Worm (Caenorhabditis elegans) whole organism, young adult: ENCODE data around the gene pars-1.
A peak's percentile ranks its signal among the peaks of the same experiment; 100 is the strongest.

Experiments
- B0019.2 ChIP-seq: fragments of 200-800 bp; sonication (Bioruptor generic); conservative IDR thresholded peaks from 2 replicates; pipeline ENCODE4 v1.3.6; 2022; ENCODE audit warnings: missing genetic modification reagents, missing genetic modification characterization, missing compliant biosample characterization
- C06A6.2 ChIP-seq: fragments of 200-800 bp; sonication (Bioruptor generic); conservative IDR thresholded peaks from 2 replicates; pipeline ENCODE4 v1.3.6; 2022; ENCODE audit warnings: missing genetic modification characterization, missing compliant biosample characterization
- C17E4.6 ChIP-seq: fragments of 200-800 bp; sonication (Bioruptor generic); IDR thresholded peaks from 2 replicates; pipeline ENCODE4 v1.3.6; 2022; ENCODE audit warnings: missing genetic modification reagents, missing genetic modification characterization, missing compliant biosample characterization
- F10E7.11 ChIP-seq: sonication (generic microtip); optimal IDR thresholded peaks from 2 replicates; lab custom pipeline; 2017; ENCODE audit warnings: mild to moderate bottlenecking, missing genetic modification characterization, moderate library complexity, missing compliant biosample characterization
- F23B12.7 ChIP-seq: sonication (generic microtip); optimal IDR thresholded peaks from 2 replicates; lab custom pipeline; 2017; ENCODE audit warnings: missing genetic modification characterization, mild to moderate bottlenecking, missing compliant biosample characterization, antibody characterized with exemption, moderate library complexity; ENCODE audit not compliant: insufficient read depth
- F33H1.4 ChIP-seq: fragments of 200-800 bp; sonication (Bioruptor generic); IDR thresholded peaks from 2 replicates; pipeline ENCODE4 v1.3.6; 2022; ENCODE audit warnings: missing genetic modification reagents, missing genetic modification characterization, missing compliant biosample characterization
- Y79H2A.3 ChIP-seq: fragments of 200-800 bp; sonication (Bioruptor generic); conservative IDR thresholded peaks from 2 replicates; pipeline ENCODE4 v1.3.6; 2022; ENCODE audit warnings: missing genetic modification reagents, missing genetic modification characterization, missing compliant biosample characterization
- ZK185.1 ChIP-seq: sonication (generic microtip); optimal IDR thresholded peaks from 2 replicates; lab custom pipeline; 2016; ENCODE audit warnings: mild to moderate bottlenecking, missing genetic modification characterization, missing compliant biosample characterization; ENCODE audit not compliant: poor library complexity, severe bottlenecking
- attf-3 ChIP-seq: fragments of 200-800 bp; sonication (Bioruptor generic); conservative IDR thresholded peaks from 2 replicates; pipeline ENCODE4 v1.3.6; 2022; ENCODE audit warnings: missing genetic modification reagents, missing genetic modification characterization, missing compliant biosample characterization
- cebp-1 ChIP-seq, 2 experiments: fragments of 200-800 bp in 1 of 2; sonication (Bioruptor generic) in 1 of 2; sonication (generic microtip) in 1 of 2; IDR thresholded peaks in 1 of 2; optimal IDR thresholded peaks in 1 of 2; 2 replicates each; pipeline versions ENCODE4 v1.3.6 to Lab custom; 2017 to 2022; ENCODE audit warnings: missing compliant biosample characterization in 2 of 2, missing genetic modification characterization in 2 of 2, mild to moderate bottlenecking in 1 of 2, missing genetic modification reagents in 1 of 2, moderate library complexity in 1 of 2
- dox-1 ChIP-seq: fragments of 200-800 bp; sonication (Bioruptor generic); IDR thresholded peaks from 2 replicates; pipeline ENCODE4 v1.3.6; 2022; ENCODE audit warnings: missing genetic modification reagents, missing genetic modification characterization, missing compliant biosample characterization
- dpff-1 ChIP-seq: sonication (generic microtip); optimal IDR thresholded peaks from 2 replicates; lab custom pipeline; 2017; ENCODE audit warnings: mild to moderate bottlenecking, missing genetic modification characterization, missing compliant biosample characterization
- ekl-4 ChIP-seq: fragments of 200-800 bp; sonication (Bioruptor generic); IDR thresholded peaks from 2 replicates; pipeline ENCODE4 v1.3.6; 2022; ENCODE audit warnings: missing genetic modification reagents, missing genetic modification characterization, missing compliant biosample characterization
- hmg-1.2 ChIP-seq: fragments of 200-800 bp; sonication (Bioruptor generic); IDR thresholded peaks from 2 replicates; pipeline ENCODE4 v1.3.6; 2022; ENCODE audit warnings: missing genetic modification reagents, missing genetic modification characterization, missing compliant biosample characterization
- hrde-1 ChIP-seq: sonication (generic microtip); optimal IDR thresholded peaks from 2 replicates; lab custom pipeline; 2016; ENCODE audit warnings: missing genetic modification characterization, mild to moderate bottlenecking, missing compliant biosample characterization, moderate library complexity, missing genotype, missing genetic modification reagents, borderline replicate concordance
- hsf-1 ChIP-seq: fragments of 200-800 bp; sonication (Bioruptor generic); IDR thresholded peaks from 2 replicates; pipeline ENCODE4 v1.3.6; 2022; ENCODE audit warnings: missing genetic modification reagents, missing genetic modification characterization, missing compliant biosample characterization
- lin-35 ChIP-seq, 3 experiments: fragments of 150-350 bp in 2 of 3; sonication (generic microtip) in 1 of 3; optimal IDR thresholded peaks; 2 replicates each; lab custom pipeline; 2014 to 2018; ENCODE audit warnings: missing biosample characterization in 3 of 3, missing genetic modification characterization in 3 of 3, missing genetic modification reagents in 3 of 3
- lin-40 ChIP-seq: sonication (generic microtip); optimal IDR thresholded peaks from 2 replicates; lab custom pipeline; 2016; ENCODE audit warnings: missing genetic modification characterization, mild to moderate bottlenecking, missing compliant biosample characterization, missing genotype, missing genetic modification reagents
- lin-54 ChIP-seq: fragments of 200-800 bp; sonication (Bioruptor generic); optimal IDR thresholded peaks from 2 replicates; lab custom pipeline; 2018; ENCODE audit warnings: mild to moderate bottlenecking, missing genetic modification characterization, missing compliant biosample characterization
- lir-1 ChIP-seq: fragments of 200-800 bp; sonication (Bioruptor generic); conservative IDR thresholded peaks from 2 replicates; pipeline ENCODE4 v1.3.6; 2022; ENCODE audit warnings: missing genetic modification reagents, missing genetic modification characterization, missing compliant biosample characterization
- lsl-1 ChIP-seq: fragments of 200-800 bp; sonication (Bioruptor generic); optimal IDR thresholded peaks from 2 replicates; lab custom pipeline; 2018; ENCODE audit warnings: mild to moderate bottlenecking, missing genetic modification characterization, moderate library complexity, missing compliant biosample characterization
- madf-6 ChIP-seq: fragments of 200-800 bp; sonication (Bioruptor generic); IDR thresholded peaks from 2 replicates; pipeline ENCODE4 v1.3.6; 2022; ENCODE audit warnings: missing genetic modification reagents, missing genetic modification characterization, missing compliant biosample characterization
- mcd-1 ChIP-seq: fragments of 200-800 bp; sonication (Bioruptor generic); IDR thresholded peaks from 2 replicates; pipeline ENCODE4 v1.3.6; 2022; ENCODE audit warnings: missing genetic modification reagents, missing genetic modification characterization, missing compliant biosample characterization
- nfya-1 ChIP-seq: sonication (generic microtip); optimal IDR thresholded peaks from 2 replicates; lab custom pipeline; 2017; ENCODE audit warnings: antibody characterized with exemption, missing compliant biosample characterization, missing genetic modification characterization, borderline replicate concordance; ENCODE audit not compliant: insufficient read depth
- nhr-27 ChIP-seq: fragments of 200-800 bp; sonication (Bioruptor generic); optimal IDR thresholded peaks from 2 replicates; lab custom pipeline; 2018; ENCODE audit warnings: mild to moderate bottlenecking, missing genetic modification characterization, moderate library complexity, missing compliant biosample characterization
- pha-4 ChIP-seq: fragments of 150-350 bp; sonication (generic microtip); optimal IDR thresholded peaks from 2 replicates; lab custom pipeline; 2014; ENCODE audit warnings: missing biosample characterization, missing genetic modification reagents, missing genetic modification characterization
- rcor-1 ChIP-seq: fragments of 200-800 bp; sonication (Bioruptor generic); IDR thresholded peaks from 2 replicates; pipeline ENCODE4 v1.3.6; 2022; ENCODE audit warnings: missing genetic modification reagents, missing genetic modification characterization, missing compliant biosample characterization
- snpc-3.4 ChIP-seq: sonication (generic microtip); optimal IDR thresholded peaks from 2 replicates; lab custom pipeline; 2017; ENCODE audit warnings: missing genetic modification characterization, mild to moderate bottlenecking, missing compliant biosample characterization, antibody characterized with exemption, moderate library complexity, missing genotype, missing genetic modification reagents
- snpc-4 ChIP-seq, 5 experiments: fragments of 150-350 bp in 1 of 5; sonication (generic microtip) in 4 of 5; optimal IDR thresholded peaks; 2 replicates each; lab custom pipeline; 2014 to 2018; ENCODE audit warnings: missing genetic modification characterization in 5 of 5, missing biosample characterization in 3 of 5, antibody characterized with exemption in 2 of 5, mild to moderate bottlenecking in 2 of 5, missing compliant biosample characterization in 2 of 5, missing genotype in 2 of 5, moderate library complexity in 2 of 5, missing genetic modification reagents in 1 of 5
- sptf-2 ChIP-seq: fragments of 200-800 bp; sonication (Bioruptor generic); optimal IDR thresholded peaks from 2 replicates; lab custom pipeline; 2018; ENCODE audit warnings: mild to moderate bottlenecking, missing genetic modification characterization, missing compliant biosample characterization
- tbp1 ChIP-seq: fragments of 200-800 bp; sonication (Bioruptor generic); optimal IDR thresholded peaks from 2 replicates; lab custom pipeline; 2018; ENCODE audit warnings: mild to moderate bottlenecking, missing genetic modification characterization, missing compliant biosample characterization
- xnd-1 ChIP-seq: sonication (generic microtip); optimal IDR thresholded peaks from 2 replicates; lab custom pipeline; 2016; ENCODE audit warnings: missing genotype, missing genetic modification reagents, missing genetic modification characterization, missing compliant biosample characterization
- ztf-18 ChIP-seq: sonication (generic microtip); optimal IDR thresholded peaks from 2 replicates; lab custom pipeline; 2016; ENCODE audit warnings: missing genotype, mild to moderate bottlenecking, missing genetic modification characterization, missing compliant biosample characterization
- ztf-26 ChIP-seq: sonication (generic microtip); optimal IDR thresholded peaks from 2 replicates; lab custom pipeline; 2017; ENCODE audit warnings: missing genetic modification characterization, missing compliant biosample characterization
- ztf-28 ChIP-seq: fragments of 200-800 bp; sonication (Bioruptor generic); IDR thresholded peaks from 2 replicates; pipeline ENCODE4 v1.3.6; 2022; ENCODE audit warnings: missing genetic modification reagents, missing genetic modification characterization, missing compliant biosample characterization

pars-1 gene

DNA sequence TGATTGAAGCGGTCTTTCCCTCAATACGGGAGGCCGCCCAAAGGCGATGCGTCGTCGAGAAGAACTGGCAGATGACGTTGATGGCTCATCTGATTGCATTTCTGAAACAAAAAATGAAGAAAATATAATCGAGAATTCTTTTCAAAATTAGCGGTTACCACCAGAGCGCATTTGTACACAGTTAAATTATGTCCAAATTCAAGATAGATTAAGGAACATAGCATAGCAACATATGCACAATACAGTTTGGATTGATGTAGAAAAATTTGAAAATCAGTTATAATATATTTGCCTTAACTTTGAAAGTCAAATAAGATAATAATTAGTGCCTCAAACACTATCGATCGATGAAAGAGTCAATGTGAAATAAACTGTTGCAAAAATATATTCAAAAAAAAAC lies 9.1 kb upstream of the pars-1 start, which contains the start of gene R151.8 (continued):
- TF ChIP-seq lin-54 (GFP tag; lab: Kevin White, UChicago) (no peak), C06A6.2 (GFP tag; lab: Robert Waterston, UW) (no peak), hrde-1 (tag; lab: Kevin White, UChicago) (no peak)

DNA sequence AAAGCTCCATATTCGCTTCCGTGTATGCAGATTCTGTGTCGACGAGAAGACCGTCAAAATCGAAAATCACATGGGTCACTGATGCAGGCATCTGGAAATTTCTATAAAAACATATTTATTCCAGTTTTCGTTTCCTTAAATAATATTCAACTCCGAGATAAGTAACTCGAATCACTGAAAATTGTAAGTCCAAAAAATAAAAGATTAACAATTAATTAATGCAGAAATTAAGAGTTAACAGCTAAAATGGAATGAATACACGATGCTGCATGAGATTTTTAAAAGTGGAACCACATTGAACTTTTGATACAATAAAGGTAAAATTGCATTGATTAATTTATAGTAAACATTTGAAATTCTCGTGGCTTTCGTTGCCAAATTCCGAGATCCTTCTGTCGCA lies 8.0 kb upstream of the pars-1 start, which contains the start of gene R151.10:
Gene R151.10, minus strand, starts transcription at position 101 of the 400 bp plus-strand sequence.
- TF ChIP-seq nhr-27 (tag; lab: Kevin White, UChicago) (no peak), dox-1 (GFP tag; lab: Robert Waterston, UW) (no peak), snpc-3.4 (tag; lab: Kevin White, UChicago) (no peak), hsf-1 (GFP tag; lab: Robert Waterston, UW) (no peak), nfya-1 (tag; lab: Kevin White, UChicago) (no peak), F10E7.11 (tag; lab: Kevin White, UChicago) (no peak), C17E4.6 (GFP tag; lab: Robert Waterston, UW) (no peak), xnd-1 (tag; lab: Kevin White, UChicago) (no peak)

DNA sequence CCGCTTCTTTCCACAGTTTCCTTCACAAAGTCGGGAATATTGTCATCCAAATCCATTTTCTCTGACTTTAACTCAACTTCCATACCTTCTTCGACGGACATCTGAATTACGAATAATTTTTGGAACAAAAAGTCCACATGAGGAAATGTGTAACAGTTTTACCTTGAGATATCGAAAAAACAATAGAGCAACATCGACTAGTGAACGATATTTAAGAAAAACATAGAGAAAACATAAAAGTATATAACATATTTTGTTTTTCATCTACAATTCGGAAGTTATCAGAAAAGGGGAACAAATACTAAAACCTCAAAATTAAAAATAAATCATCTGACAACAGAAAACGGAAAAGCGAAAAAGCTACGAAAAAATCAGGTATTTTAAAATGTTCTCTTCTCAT lies 6.0 kb upstream of the pars-1 start, which contains the start of gene adr-2:
Gene adr-2, minus strand, starts transcription at position 101 of the 400 bp plus-strand sequence.
- TF ChIP-seq ztf-18 (tag; lab: Kevin White, UChicago) = peak; percentile 10
- no peak for TF ChIP-seq F10E7.11 (tag; lab: Kevin White, UChicago)

DNA sequence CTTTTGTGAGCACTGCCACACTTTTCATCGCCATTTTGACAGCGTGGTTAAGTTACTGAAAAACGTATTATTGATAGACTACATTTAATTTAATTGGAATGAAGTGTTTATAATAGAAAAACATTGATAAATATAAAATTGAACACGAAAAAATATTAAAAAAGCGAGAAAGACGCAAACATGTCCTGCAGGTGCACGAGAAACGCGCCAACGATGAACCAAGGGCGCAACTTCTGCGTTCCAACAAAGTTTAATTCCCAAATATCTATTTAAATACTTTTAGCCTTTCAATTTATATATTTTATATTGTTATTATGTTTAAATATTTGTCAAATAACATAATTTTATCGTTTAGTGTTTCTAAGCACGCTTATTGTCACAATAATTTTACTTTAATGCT lies 4.7 kb upstream of the pars-1 start, which contains the start of gene ndus-8:
Gene ndus-8, minus strand, starts transcription at position 55 of the 400 bp plus-strand sequence.
- TF ChIP-seq Y79H2A.3 (GFP tag; lab: Robert Waterston, UW) (no peak), B0019.2 (no peak), mcd-1 (GFP tag; lab: Robert Waterston, UW) (peak; percentile 63), lin-54 (GFP tag; lab: Kevin White, UChicago) (peak; percentile 59), hmg-1.2 (GFP tag; lab: Robert Waterston, UW) (peak; percentile 37; the same call in 1 of the 2 replicates), pha-4 (tag; lab: Kevin White, UChicago) (peak; percentile 45), sptf-2 (GFP tag; lab: Kevin White, UChicago) (no peak), madf-6 (peak; percentile 54; the same call in 1 of the 2 replicates), ztf-18 (tag; lab: Kevin White, UChicago) (peak; percentile 93), snpc-3.4 (tag; lab: Kevin White, UChicago) (peak; percentile 50), ZK185.1 (peak; percentile 5), lin-40 (tag; lab: Kevin White, UChicago) (peak; percentile 27), ekl-4 (GFP tag; lab: Robert Waterston, UW) (no peak), ztf-26 (tag; lab: Kevin White, UChicago) (no peak), lsl-1 (GFP tag; lab: Kevin White, UChicago) (peak; percentile 20), rcor-1 (0 out of 2 replicates have a peak, but pooled peaks have one; percentile 9), cebp-1 (GFP tag; IDR thresholded peaks at IDR 0.05; lab: Robert Waterston, UW) (no peak), cebp-1 (tag; optimal IDR thresholded peaks at IDR 0.05; lab: Kevin White, UChicago) (peak; percentile 45), lin-35 (GFP tag; optimal IDR thresholded peaks at IDR 0.05; lab: Kevin White, UChicago) (peak in 1 of 3 experiments; percentile 66), F23B12.7 (peak; percentile 12), F33H1.4 (GFP tag; lab: Robert Waterston, UW) (peak; percentile 52), lir-1 (GFP tag; lab: Robert Waterston, UW) (no peak), tbp1 (peak; percentile 21), dpff-1 (tag; lab: Kevin White, UChicago) (no peak), snpc-4 (GFP tag; optimal IDR thresholded peaks at IDR 0.05; lab: Kevin White, UChicago) (no peak), snpc-4 (tag; optimal IDR thresholded peaks at IDR 0.05; lab: Kevin White, UChicago) (peak in 3 of 4 experiments; percentile 23 to 81 (median 42)), ztf-28 (GFP tag; lab: Robert Waterston, UW) (no peak), attf-3 (0 out of 2 replicates have a peak, but pooled peaks have one; percentile 37)
